Fruit fly (Drosophila melanogaster) Kc167 (cell line): ENCODE measurements around the gene CG34290.

Experiments used
- Myc ChIP-seq: fragments of >200 bp; optimal IDR thresholded peaks from 2 replicates; lab custom pipeline; 2017; ENCODE audit warnings: missing external identifiers
- Sin3A ChIP-seq: fragments of >200 bp; optimal IDR thresholded peaks from 2 replicates; lab custom pipeline; 2018; ENCODE audit warnings: missing external identifiers
- h ChIP-seq: fragments of >200 bp; optimal IDR thresholded peaks from 3 replicates; lab custom pipeline; 2018; ENCODE audit warnings: missing external identifiers
- psq ChIP-seq: fragments of >200 bp; optimal IDR thresholded peaks from 2 replicates; lab custom pipeline; 2017; ENCODE audit warnings: missing external identifiers
- ttk ChIP-seq: sonication (Bioruptor generic); optimal IDR thresholded peaks from 2 replicates; lab custom pipeline; 2017; ENCODE audit warnings: missing external identifiers

DNA sequence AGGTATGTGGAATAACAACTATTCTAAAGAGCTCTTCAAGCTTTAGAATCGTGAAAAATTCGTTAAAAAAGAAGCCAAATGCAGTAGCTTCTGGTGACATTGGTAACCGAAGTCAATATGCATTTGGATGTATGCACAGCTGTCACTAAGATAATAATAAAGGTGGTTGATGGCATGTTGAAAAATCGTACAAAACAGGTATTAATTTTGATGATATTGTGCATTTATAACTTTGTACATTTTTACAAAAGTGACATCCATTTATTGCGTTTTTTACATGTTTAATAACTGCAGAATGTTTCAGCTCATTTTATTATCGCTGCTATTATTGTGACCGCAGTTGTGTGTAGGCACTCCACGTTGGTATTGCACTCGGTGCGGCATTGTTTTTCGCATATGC, 11.9 kb upstream of the CG34290 start:
- no peak for TF ChIP-seq h (lab: Kevin White, UChicago)
- TF ChIP-seq Myc (lab: Kevin White, UChicago) = no peak
- TF ChIP-seq Sin3A (lab: Kevin White, UChicago) = no peak
- no peak for TF ChIP-seq psq (lab: Kevin White, UChicago)
- TF ChIP-seq ttk (lab: Kevin White, UChicago) = no peak
